Worm (Caenorhabditis elegans): ENCODE measurements around the gene ZK666.12.

Gene ZK666.12

DNA sequence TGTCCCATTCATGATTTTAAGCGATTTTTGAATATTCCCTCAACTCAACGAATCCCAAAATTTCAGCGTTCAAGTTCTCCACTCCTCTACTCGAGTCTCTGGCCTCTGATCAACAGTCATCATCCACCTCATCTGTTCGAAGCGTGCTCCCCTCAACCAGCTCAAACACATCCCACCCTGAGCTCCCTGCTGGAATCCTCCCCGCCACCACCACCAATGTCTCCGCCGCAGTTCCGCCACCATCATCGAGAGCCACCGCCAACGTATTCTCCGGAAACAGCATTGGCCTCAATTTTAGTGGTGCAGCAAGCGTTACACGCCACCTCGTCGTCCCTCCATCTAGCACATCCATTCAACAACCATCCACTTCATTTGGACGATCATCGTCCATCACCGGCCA, 35.6 kb downstream of the ZK666.12 start (continued):
- TF ChIP-seq ceh-27 (GFP tag; optimal IDR thresholded peaks at IDR 0.05) (no peak), Y95B8A.8 (GFP tag; IDR thresholded peaks at IDR 0.05) (no peak), lir-1 (GFP tag; conservative IDR thresholded peaks at IDR 0.05) (no peak), sdz-38 (tag; optimal IDR thresholded peaks at IDR 0.05) (no peak)

DNA sequence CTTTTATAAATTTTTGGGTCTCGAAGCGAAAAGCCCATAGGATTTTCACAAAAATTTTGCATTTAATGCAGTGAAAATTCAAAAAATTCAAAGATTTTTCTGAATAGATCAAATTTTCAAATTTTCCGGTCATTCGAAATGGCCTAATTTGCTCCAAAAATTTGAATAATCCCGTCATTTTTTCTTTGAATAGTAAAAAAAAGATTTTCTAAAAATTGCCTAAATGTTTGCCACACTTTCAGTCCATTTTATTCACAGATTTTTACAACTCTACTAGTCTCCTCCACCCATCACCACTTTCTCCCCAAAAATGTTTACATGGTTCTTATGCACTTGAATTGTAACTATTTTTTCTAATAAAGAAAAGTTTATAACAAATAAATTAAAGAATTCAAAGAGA, 38.0 kb downstream of the ZK666.12 start:
- TF ChIP-seq ceh-27 (GFP tag; optimal IDR thresholded peaks at IDR 0.05) (no peak), lin-26 (GFP tag; IDR thresholded peaks at IDR 0.05) (0 out of 2 replicates have a peak, but pooled peaks have one; percentile 10)

DNA sequence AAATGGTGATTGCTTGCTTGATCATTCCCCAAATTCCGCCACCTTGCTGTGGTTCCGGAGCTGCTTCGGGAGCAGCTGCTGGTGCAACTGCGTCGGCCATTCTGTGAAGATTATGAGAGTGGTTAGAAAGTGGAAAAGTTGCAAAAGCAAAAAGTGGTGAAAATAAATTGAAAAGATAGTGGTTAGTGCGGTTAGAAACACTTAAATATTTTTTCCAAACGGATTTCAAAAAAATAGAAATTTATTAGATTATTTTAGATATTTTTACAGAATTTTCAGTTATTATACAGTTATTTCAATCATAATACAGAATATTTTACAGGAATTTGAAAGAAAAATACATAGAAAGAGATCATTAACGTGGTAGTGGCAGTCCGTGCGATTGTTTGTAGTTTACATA, 41.6 kb downstream of the ZK666.12 start, which contains the start of gene R166.2:
Gene R166.2, minus strand, starts transcription at position 101 of the 400 bp plus-strand sequence.
- TF ChIP-seq B0035.1 (tag; optimal IDR thresholded peaks at IDR 0.05) (no peak), mes-4 (tag; optimal IDR thresholded peaks at IDR 0.05) (no peak), ceh-79 (tag; optimal IDR thresholded peaks at IDR 0.05) (no peak), hmg-1.2 (GFP tag; IDR thresholded peaks at IDR 0.05) (no peak), let-526 (GFP tag; IDR thresholded peaks at IDR 0.05) (no peak), K12H6.12 (tag; optimal IDR thresholded peaks at IDR 0.05) (no peak), akir-1 (GFP tag; optimal IDR thresholded peaks at IDR 0.05) (no peak), ceh-40 (GFP tag; IDR thresholded peaks at IDR 0.05) (no peak), gei-17 (GFP tag; optimal IDR thresholded peaks at IDR 0.05) (no peak)

- TF ChIP-seq let-607 (tag; optimal IDR thresholded peaks at IDR 0.05) (peak in 1 of 2 experiments; percentile 24), D2030.7 (GFP tag; IDR thresholded peaks at IDR 0.05) (peak; percentile 45), let-526 (GFP tag; IDR thresholded peaks at IDR 0.05) (peak; percentile 70; the same call in 1 of the 2 replicates), K11D2.4 (GFP tag; IDR thresholded peaks at IDR 0.05) (0 out of 2 replicates have a peak, but pooled peaks have one; percentile 39), zim-3 (tag; optimal IDR thresholded peaks at IDR 0.05) (no peak), nhr-179 (tag; optimal IDR thresholded peaks at IDR 0.05) (no peak), lsl-1 (GFP tag; optimal IDR thresholded peaks at IDR 0.05) (peak; percentile 4), tbp1 (GFP tag; optimal IDR thresholded peaks at IDR 0.05) (peak; percentile 32), pbrm-1 (GFP tag; IDR thresholded peaks at IDR 0.05) (peak; percentile 38; the same call in 1 of the 2 replicates), lin-54 (GFP tag; optimal IDR thresholded peaks at IDR 0.05) (peak; percentile 35), F37B4.10 (GFP tag; IDR thresholded peaks at IDR 0.05) (no peak), mxl-1 (tag; optimal IDR thresholded peaks at IDR 0.05) (no peak), Y79H2A.3 (GFP tag; conservative IDR thresholded peaks at IDR 0.05) (0 out of 2 replicates have a peak, but pooled peaks have one; percentile 53), sea-2 (GFP tag; IDR thresholded peaks at IDR 0.05) (0 out of 2 replicates have a peak, but pooled peaks have one; percentile 40), egl-18 (GFP tag; IDR thresholded peaks at IDR 0.05) (no peak), rec-8 (tag; optimal IDR thresholded peaks at IDR 0.05) (peak; percentile 19 to 45), madf-6 (GFP tag; IDR thresholded peaks at IDR 0.05) (peak; percentile 41; the same call in 1 of the 2 replicates), lin-40 (tag; optimal IDR thresholded peaks at IDR 0.05) (peak; percentile 31), B0019.2 (GFP tag; conservative IDR thresholded peaks at IDR 0.05) (no peak), ceh-27 (GFP tag; optimal IDR thresholded peaks at IDR 0.05) (peak; percentile 6), unc-62 (GFP tag; optimal IDR thresholded peaks at IDR 0.05) (no peak), F33H1.4 (GFP tag; IDR thresholded peaks at IDR 0.05) (peak; percentile 40), ztf-28 (GFP tag; IDR thresholded peaks at IDR 0.05) (0 out of 2 replicates have a peak, but pooled peaks have one; percentile 46), ceh-40 (GFP tag; IDR thresholded peaks at IDR 0.05) (no peak), F49E8.2 (tag; optimal IDR thresholded peaks at IDR 0.05; ENCODE audit: insufficient read depth) (peak; percentile 39), bed-1 (GFP tag; IDR thresholded peaks at IDR 0.05) (no peak), attf-3 (GFP tag; conservative IDR thresholded peaks at IDR 0.05) (0 out of 2 replicates have a peak, but pooled peaks have one; percentile 11), cebp-1 (GFP tag; IDR thresholded peaks at IDR 0.05) (no peak), cebp-1 (tag; optimal IDR thresholded peaks at IDR 0.05) (peak; percentile 15), madf-8 (GFP tag; conservative IDR thresholded peaks at IDR 0.05) (peak; percentile 29; the same call in 1 of the 2 replicates), mcd-1 (GFP tag; IDR thresholded peaks at IDR 0.05) (peak; percentile 40; the same call in 1 of the 2 replicates), athp-1 (tag; optimal IDR thresholded peaks at IDR 0.05) (peak; percentile 31)
Observed at ce11 chrII:10537988-10538387, 42.0 kb downstream of the ZK666.12 start.
